Worm (Caenorhabditis elegans) whole organism, L3 larva: ENCODE data around the gene Y50E8A.12.

Experiments
- aly-2 ChIP-seq: fragments of 150-350 bp; optimal IDR thresholded peaks from 2 replicates; lab custom pipeline; 2014; ENCODE audit warnings: missing biosample characterization, missing genetic modification characterization
- ceh-9 ChIP-seq: sonication (generic microtip); optimal IDR thresholded peaks from 2 replicates; lab custom pipeline; 2018; ENCODE audit warnings: missing biosample characterization, missing genetic modification characterization
- elt-1 ChIP-seq: fragments of 150-350 bp; optimal IDR thresholded peaks from 2 replicates; lab custom pipeline; 2014; ENCODE audit warnings: missing biosample characterization, missing genetic modification characterization
- elt-3 ChIP-seq, 3 experiments: fragments of 150-350 bp in 1 of 3; sonication (generic microtip) in 2 of 3; optimal IDR thresholded peaks; 2 replicates in 2 of 3; 4 replicates in 1 of 3; lab custom pipeline; 2014 to 2017; ENCODE audit warnings: missing biosample characterization in 3 of 3, missing genetic modification characterization in 3 of 3
- pqm-1 ChIP-seq: fragments of 150-350 bp; optimal IDR thresholded peaks from 2 replicates; lab custom pipeline; 2017; ENCODE audit warnings: missing biosample characterization, missing genetic modification characterization, inconsistent platforms

DNA sequence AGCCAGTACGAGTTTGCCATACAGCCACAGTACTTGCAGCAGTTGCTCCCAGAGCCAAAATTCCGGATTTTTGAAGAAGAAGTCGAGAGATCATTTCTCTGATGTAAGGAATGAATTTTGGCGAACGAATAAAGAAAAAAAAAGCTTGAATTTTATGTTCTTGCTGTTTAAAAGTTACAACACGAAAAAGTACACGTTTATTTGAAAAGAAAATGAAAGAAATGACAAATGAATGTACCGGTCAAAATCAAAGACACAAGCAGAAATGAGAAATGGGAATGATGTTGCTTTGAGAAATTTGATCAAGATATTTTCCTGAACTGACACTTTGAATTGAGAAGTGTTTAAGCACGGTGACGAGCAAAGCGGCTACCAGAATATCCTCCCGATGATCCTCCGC is 42.8 kb downstream of the Y50E8A.12 start, which contains the start of gene Y50E8A.6:
- TF ChIP-seq elt-3 (tag; optimal IDR thresholded peaks at IDR 0.05; lab: Kevin White, UChicago) (no peak), aly-2 (tag; lab: Kevin White, UChicago) (no peak), ceh-9 (tag; lab: Kevin White, UChicago) (no peak), elt-1 (tag; lab: Kevin White, UChicago) (no peak), pqm-1 (no peak)
